4 fruit fly cellular contexts compared by ENCODE assay signal in genomic region chr3R:17941086-17941485, dm6.
TF ChIP-seq lines count a peak whose summit lies in the region.

No protein-coding gene starts in this region.

- TF ChIP-seq CTCF in whole organism, embryonic (GFP tag; optimal IDR thresholded peaks at IDR 0.05; lab: Kevin White, UChicago), result no peak

TF ChIP-seq in whole organism, embryonic, 481 proteins besides CTCF, POLR2A, EP300 and RAD21 (continues in another document):
- TF ChIP-seq CG11695 (GFP tag; IDR thresholded peaks at IDR 0.05; lab: Robert Waterston, UW) (0 out of 3 replicates have a peak, but pooled peaks have one; percentile 21), CG2199 (GFP tag; IDR thresholded peaks at IDR 0.05; lab: Robert Waterston, UW) (peak; percentile 70; the same call in 1 of the 3 replicates), CG7786 (GFP tag; optimal IDR thresholded peaks at IDR 0.05; lab: Kevin White, UChicago) (peak; percentile 30), CG17359 (tag; optimal IDR thresholded peaks at IDR 0.05; lab: Kevin White, UChicago) (peak; percentile 56), zen (tag; optimal IDR thresholded peaks at IDR 0.05; lab: Kevin White, UChicago) (peak; percentile 95), CG1603 (tag; optimal IDR thresholded peaks at IDR 0.05; lab: Kevin White, UChicago) (peak; percentile 61), CG7987 (GFP tag; optimal IDR thresholded peaks at IDR 0.05; lab: Kevin White, UChicago) (no peak), lbe (GFP tag; optimal IDR thresholded peaks at IDR 0.05; lab: Kevin White, UChicago) (no peak), ase (GFP tag; IDR thresholded peaks at IDR 0.05; lab: Robert Waterston, UW) (0 out of 3 replicates have a peak, but pooled peaks have one; percentile 15), bsh (GFP tag; optimal IDR thresholded peaks at IDR 0.05; lab: Kevin White, UChicago) (peak; percentile 66 to 74), croc (GFP tag; conservative IDR thresholded peaks at IDR 0.05; lab: Robert Waterston, UW) (peak; percentile 77), CG14050 (GFP tag; IDR thresholded peaks at IDR 0.05; lab: Robert Waterston, UW) (0 out of 3 replicates have a peak, but pooled peaks have one; percentile 18), yki (optimal IDR thresholded peaks at IDR 0.05; lab: Kevin White, UChicago) (no peak), Six4 (GFP tag; optimal IDR thresholded peaks at IDR 0.05; lab: Kevin White, UChicago) (peak; percentile 18), seq (GFP tag; IDR thresholded peaks at IDR 0.05; lab: Robert Waterston, UW) (0 out of 2 replicates have a peak, but pooled peaks have one; percentile 17), CG12744 (GFP tag; optimal IDR thresholded peaks at IDR 0.05; lab: Kevin White, UChicago) (peak; percentile 27), gsb-n (tag; optimal IDR thresholded peaks at IDR 0.05; lab: Kevin White, UChicago) (peak; percentile 85), CG18262 (tag; optimal IDR thresholded peaks at IDR 0.05; lab: Kevin White, UChicago) (peak; percentile 84), CG3838 (GFP tag; optimal IDR thresholded peaks at IDR 0.05; lab: Kevin White, UChicago) (peak; percentile 34), CG12155 (GFP tag; optimal IDR thresholded peaks at IDR 0.05; lab: Kevin White, UChicago) (peak; percentile 64), Neu2 (GFP tag; optimal IDR thresholded peaks at IDR 0.05; lab: Kevin White, UChicago; ENCODE audit: borderline replicate concordance) (peak; percentile 33)

TF ChIP-seq in whole organism, prepupa, 60 proteins besides CTCF, POLR2A, EP300 and RAD21 (continues in another document):
- TF ChIP-seq Met (GFP tag; optimal IDR thresholded peaks at IDR 0.05; lab: Kevin White, UChicago) (peak; percentile 38), Eip93F (GFP tag; optimal IDR thresholded peaks at IDR 0.05; lab: Kevin White, UChicago) (no peak), Sox102F (GFP tag; optimal IDR thresholded peaks at IDR 0.05; lab: Kevin White, UChicago) (no peak), CG7368 (GFP tag; optimal IDR thresholded peaks at IDR 0.05; lab: Kevin White, UChicago) (peak; percentile 2), CG4318 (GFP tag; optimal IDR thresholded peaks at IDR 0.05; lab: Kevin White, UChicago) (peak; percentile 32), Ets96B (tag; optimal IDR thresholded peaks at IDR 0.05; lab: Kevin White, UChicago) (peak; percentile 12), pdm3 (GFP tag; optimal IDR thresholded peaks at IDR 0.05; lab: Kevin White, UChicago) (peak; percentile 63), CG6792 (GFP tag; optimal IDR thresholded peaks at IDR 0.05; lab: Kevin White, UChicago) (peak; percentile 33), CG31627 (GFP tag; optimal IDR thresholded peaks at IDR 0.05; lab: Kevin White, UChicago) (peak; percentile 4), Blimp-1 (GFP tag; optimal IDR thresholded peaks at IDR 0.05; lab: Kevin White, UChicago) (no peak), CG8632 (GFP tag; optimal IDR thresholded peaks at IDR 0.05; lab: Kevin White, UChicago) (no peak), CG9139 (GFP tag; optimal IDR thresholded peaks at IDR 0.05; lab: Kevin White, UChicago) (no peak), dsx (GFP tag; optimal IDR thresholded peaks at IDR 0.05; lab: Kevin White, UChicago; ENCODE audit: poor library complexity, severe bottlenecking) (peak; percentile 77), Hr39 (GFP tag; optimal IDR thresholded peaks at IDR 0.05; lab: Kevin White, UChicago) (peak; percentile 10), topi (GFP tag; optimal IDR thresholded peaks at IDR 0.05; lab: Kevin White, UChicago) (peak; percentile 34), dac (GFP tag; optimal IDR thresholded peaks at IDR 0.05; lab: Kevin White, UChicago) (peak; percentile 6), Sox14 (GFP tag; optimal IDR thresholded peaks at IDR 0.05; lab: Kevin White, UChicago) (peak; percentile 63), Hr4 (GFP tag; optimal IDR thresholded peaks at IDR 0.05; lab: Kevin White, UChicago) (peak; percentile 64), CG11294 (GFP tag; IDR thresholded peaks at IDR 0.05; lab: Robert Waterston, UW) (0 out of 2 replicates have a peak, but pooled peaks have one; percentile 20), CG6276 (GFP tag; optimal IDR thresholded peaks at IDR 0.05; lab: Kevin White, UChicago) (peak; percentile 67), net (GFP tag; optimal IDR thresholded peaks at IDR 0.05; lab: Kevin White, UChicago) (peak; percentile 38), ss (GFP tag; optimal IDR thresholded peaks at IDR 0.05; lab: Kevin White, UChicago) (peak in 1 of 2 experiments; percentile 10)

TF ChIP-seq in whole organism, pupa, 21 proteins besides CTCF, POLR2A, EP300 and RAD21:
- TF ChIP-seq CG12605 (GFP tag; IDR thresholded peaks at IDR 0.05; lab: Robert Waterston, UW), result peak; percentile 35; the same call in 1 of the 2 replicates
- peak; percentile 56 for TF ChIP-seq CG9948 (tag; optimal IDR thresholded peaks at IDR 0.05; lab: Kevin White, UChicago)
- no peak for TF ChIP-seq D1 (tag; optimal IDR thresholded peaks at IDR 0.05; lab: Kevin White, UChicago)
- peak; percentile 23 for TF ChIP-seq Pif1A (GFP tag; optimal IDR thresholded peaks at IDR 0.05; lab: Kevin White, UChicago)
- TF ChIP-seq fd96Ca (GFP tag; IDR thresholded peaks at IDR 0.05; lab: Robert Waterston, UW), result peak; percentile 24; the same call in 1 of the 3 replicates
- peak; percentile 73 for TF ChIP-seq CG8301 (tag; optimal IDR thresholded peaks at IDR 0.05; lab: Kevin White, UChicago)
- peak; percentile 46 for TF ChIP-seq CG8159 (tag; optimal IDR thresholded peaks at IDR 0.05; lab: Kevin White, UChicago)
- peak; percentile 88 for TF ChIP-seq CG14655 (GFP tag; optimal IDR thresholded peaks at IDR 0.05; lab: Kevin White, UChicago)
- TF ChIP-seq CG32121 (GFP tag; IDR thresholded peaks at IDR 0.05; lab: Robert Waterston, UW), result no peak
- TF ChIP-seq CG13204 (GFP tag; optimal IDR thresholded peaks at IDR 0.05; lab: Kevin White, UChicago), result no peak
- TF ChIP-seq rn (GFP tag; IDR thresholded peaks at IDR 0.05; lab: Robert Waterston, UW), result peak; percentile 34; the same call in 1 of the 2 replicates
- TF ChIP-seq CG4496 (GFP tag; IDR thresholded peaks at IDR 0.05; lab: Robert Waterston, UW), result peak; percentile 75; the same call in 2 of the 3 replicates
- no peak for TF ChIP-seq CG10348 (GFP tag; IDR thresholded peaks at IDR 0.05; lab: Robert Waterston, UW)
- peak; percentile 55 for TF ChIP-seq CG17806 (tag; optimal IDR thresholded peaks at IDR 0.05; lab: Kevin White, UChicago)
- peak; percentile 42; the same call in 1 of the 2 replicates for TF ChIP-seq Ets98B (GFP tag; IDR thresholded peaks at IDR 0.05; lab: Robert Waterston, UW)
- no peak for TF ChIP-seq EcR (GFP tag; optimal IDR thresholded peaks at IDR 0.05; lab: Kevin White, UChicago)
- TF ChIP-seq Snoo (tag; optimal IDR thresholded peaks at IDR 0.05; lab: Kevin White, UChicago), result no peak
- peak; percentile 53 for TF ChIP-seq Pif1B (GFP tag; optimal IDR thresholded peaks at IDR 0.05; lab: Kevin White, UChicago)
- no peak for TF ChIP-seq gl (tag; optimal IDR thresholded peaks at IDR 0.05; lab: Kevin White, UChicago)
- TF ChIP-seq CG15710 (tag; optimal IDR thresholded peaks at IDR 0.05; lab: Kevin White, UChicago), result peak; percentile 43
- peak; percentile 14 for TF ChIP-seq CG34367 (tag; optimal IDR thresholded peaks at IDR 0.05; lab: Kevin White, UChicago)

TF ChIP-seq in whole organism, wandering third instar larva, 38 proteins besides CTCF, POLR2A, EP300 and RAD21 (continues in another document):
- TF ChIP-seq foxo (GFP tag; optimal IDR thresholded peaks at IDR 0.05; lab: Kevin White, UChicago), result peak in 1 of 2 experiments; percentile 23
- no peak for TF ChIP-seq tai (GFP tag; optimal IDR thresholded peaks at IDR 0.05; lab: Kevin White, UChicago)
- TF ChIP-seq usp (GFP tag; optimal IDR thresholded peaks at IDR 0.05; lab: Kevin White, UChicago), result no peak
- no peak for TF ChIP-seq Hr78 (GFP tag; optimal IDR thresholded peaks at IDR 0.05; lab: Kevin White, UChicago)
- TF ChIP-seq CrebA (GFP tag; optimal IDR thresholded peaks at IDR 0.05; lab: Kevin White, UChicago; ENCODE audit: borderline replicate concordance), result no peak
- no peak for TF ChIP-seq dl (GFP tag; optimal IDR thresholded peaks at IDR 0.05; lab: Kevin White, UChicago; ENCODE audit: insufficient read depth in 1 of 2, partially characterized antibody in 2 of 2)
- TF ChIP-seq ey (GFP tag; optimal IDR thresholded peaks at IDR 0.05; lab: Kevin White, UChicago), result peak; percentile 6
- TF ChIP-seq Abd-B (GFP tag; optimal IDR thresholded peaks at IDR 0.05; lab: Kevin White, UChicago), result no peak
- TF ChIP-seq pan (optimal IDR thresholded peaks at IDR 0.05; lab: Kevin White, UChicago), result no peak
- TF ChIP-seq dsf (GFP tag; optimal IDR thresholded peaks at IDR 0.05; lab: Kevin White, UChicago; ENCODE audit: borderline replicate concordance), result no peak
- TF ChIP-seq dmrt93B (GFP tag; optimal IDR thresholded peaks at IDR 0.05; lab: Kevin White, UChicago), result no peak
- peak; percentile 22 for TF ChIP-seq Sp1 (GFP tag; optimal IDR thresholded peaks at IDR 0.05; lab: Kevin White, UChicago)
- TF ChIP-seq OdsH (GFP tag; optimal IDR thresholded peaks at IDR 0.05; lab: Kevin White, UChicago), result peak; percentile 10
- TF ChIP-seq GATAd (GFP tag; optimal IDR thresholded peaks at IDR 0.05; lab: Kevin White, UChicago), result no peak
- no peak for TF ChIP-seq Rel (GFP tag; optimal IDR thresholded peaks at IDR 0.05; lab: Kevin White, UChicago)
- TF ChIP-seq Rel (tag; optimal IDR thresholded peaks at IDR 0.05; lab: Kevin White, UChicago), result no peak
- no peak for TF ChIP-seq woc (GFP tag; optimal IDR thresholded peaks at IDR 0.05; lab: Kevin White, UChicago)
- no peak for TF ChIP-seq Dfd (GFP tag; optimal IDR thresholded peaks at IDR 0.05; lab: Kevin White, UChicago)
- no peak for TF ChIP-seq CG32264 (GFP tag; optimal IDR thresholded peaks at IDR 0.05; lab: Kevin White, UChicago)
- no peak for TF ChIP-seq Hr83 (GFP tag; optimal IDR thresholded peaks at IDR 0.05; lab: Kevin White, UChicago; ENCODE audit: poor library complexity, severe bottlenecking)
- TF ChIP-seq lola (GFP tag; optimal IDR thresholded peaks at IDR 0.05; lab: Kevin White, UChicago), result no peak
- TF ChIP-seq fru (GFP tag; optimal IDR thresholded peaks at IDR 0.05; lab: Kevin White, UChicago), result peak; percentile 14
- TF ChIP-seq Dif (GFP tag; optimal IDR thresholded peaks at IDR 0.05; lab: Kevin White, UChicago; ENCODE audit: partially characterized antibody), result no peak
- peak; percentile 33 for TF ChIP-seq HLH106 (tag; optimal IDR thresholded peaks at IDR 0.05; lab: Kevin White, UChicago)
- peak; percentile 8 for TF ChIP-seq rgr (GFP tag; optimal IDR thresholded peaks at IDR 0.05; lab: Kevin White, UChicago)
- TF ChIP-seq h (GFP tag; optimal IDR thresholded peaks at IDR 0.05; lab: Kevin White, UChicago), result peak; percentile 7
- no peak for TF ChIP-seq N (GFP tag; optimal IDR thresholded peaks at IDR 0.05; lab: Kevin White, UChicago)
- no peak for TF ChIP-seq Vsx2 (GFP tag; optimal IDR thresholded peaks at IDR 0.05; lab: Kevin White, UChicago; ENCODE audit: partially characterized antibody)
- TF ChIP-seq Hnf4 (GFP tag; optimal IDR thresholded peaks at IDR 0.05; lab: Kevin White, UChicago), result no peak
- no peak for TF ChIP-seq CG9705 (GFP tag; optimal IDR thresholded peaks at IDR 0.05; lab: Kevin White, UChicago)
- TF ChIP-seq br (GFP tag; optimal IDR thresholded peaks at IDR 0.05; lab: Kevin White, UChicago), result peak; percentile 3
- TF ChIP-seq Myc (optimal IDR thresholded peaks at IDR 0.05; lab: Kevin White, UChicago), result no peak

Comparison
In these comparisons a context has a peak if more than half of its experiments do, and no peak if none do; other contexts are left out.
1. Of the 7 proteins assayed by ChIP-seq in both whole organism, embryonic and whole organism, prepupa: peak only in whole organism, embryonic: Blimp-1 and Sox102F; only in whole organism, prepupa: CG16779, Gug, Hr39 and Lpt; in both: none; in neither: 1.